Worm (Caenorhabditis elegans) whole organism, early embryonic: ENCODE results near the gene C18H9.6.

Source experiments
- B0310.2 ChIP-seq: sonication (generic microtip); optimal IDR thresholded peaks from 2 replicates; lab custom pipeline; 2016; ENCODE audit warnings: mild to moderate bottlenecking, missing genetic modification characterization, missing compliant biosample characterization
- F13C5.2 ChIP-seq: sonication (generic microtip); optimal IDR thresholded peaks from 2 replicates; lab custom pipeline; 2017; ENCODE audit warnings: mild to moderate bottlenecking, missing genetic modification characterization, inconsistent platforms, missing compliant biosample characterization
- aly-1 ChIP-seq: sonication (generic microtip); optimal IDR thresholded peaks from 2 replicates; lab custom pipeline; 2016; ENCODE audit warnings: missing genetic modification characterization, missing compliant biosample characterization
- ama-1 ChIP-seq: fragments of 150-350 bp; optimal IDR thresholded peaks from 2 replicates; lab custom pipeline; 2014
- ceh-13 ChIP-seq: fragments of 200-800 bp; sonication (Bioruptor generic); optimal IDR thresholded peaks from 2 replicates; lab custom pipeline; 2018; ENCODE audit warnings: mild to moderate bottlenecking, missing genetic modification characterization, missing compliant biosample characterization
- ets-7 ChIP-seq: sonication (generic microtip); optimal IDR thresholded peaks from 2 replicates; lab custom pipeline; 2016; ENCODE audit warnings: missing genotype, missing genetic modification characterization, missing compliant biosample characterization
- flt-1 ChIP-seq: fragments of 200-800 bp; sonication (Bioruptor generic); IDR thresholded peaks from 2 replicates; pipeline ENCODE4 v1.3.6; 2022; ENCODE audit warnings: missing genetic modification characterization, missing compliant biosample characterization
- scrt-1 ChIP-seq: fragments of 200-800 bp; sonication (Bioruptor generic); IDR thresholded peaks from 2 replicates; pipeline ENCODE4 v1.3.6; 2022; ENCODE audit warnings: missing genetic modification characterization, missing compliant biosample characterization
- sea-1 ChIP-seq: fragments of 200-800 bp; sonication (Bioruptor generic); conservative IDR thresholded peaks from 2 replicates; pipeline ENCODE4 v1.3.6; 2022; ENCODE audit warnings: missing genetic modification characterization, missing compliant biosample characterization
- tbx-11 ChIP-seq: fragments of 200-800 bp; sonication (Bioruptor generic); IDR thresholded peaks from 2 replicates; pipeline ENCODE4 v1.3.6; 2022; ENCODE audit warnings: missing genetic modification characterization, missing compliant biosample characterization

DNA sequence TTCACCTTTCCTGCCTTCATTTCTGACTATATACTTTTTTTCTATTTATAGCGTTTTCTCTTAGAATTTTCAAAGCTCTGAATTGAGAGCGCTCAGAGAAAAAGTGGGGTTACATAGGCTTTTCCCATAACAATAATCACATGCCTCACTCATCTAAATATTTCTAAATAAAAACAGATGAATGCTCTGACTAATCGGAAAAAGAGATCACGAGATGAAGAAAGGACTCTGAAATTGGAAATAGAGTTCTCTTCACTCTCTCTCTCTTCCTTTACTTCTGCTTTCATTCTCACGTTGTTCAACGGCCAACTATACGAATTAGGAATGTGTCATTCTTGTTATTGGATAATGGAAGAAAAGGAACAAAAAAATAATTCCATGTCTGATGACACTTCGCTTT lies 12.3 kb downstream of the C18H9.6 start:
- TF ChIP-seq ets-7 (tag; lab: Kevin White, UChicago) (no peak), ama-1 (lab: Kevin White, UChicago) (no peak), sea-1 (GFP tag; lab: Robert Waterston, UW) (no peak), tbx-11 (GFP tag; lab: Robert Waterston, UW) (no peak), aly-1 (no peak), B0310.2 (tag; lab: Kevin White, UChicago) (no peak), flt-1 (no peak), ceh-13 (GFP tag; lab: Kevin White, UChicago) (no peak), scrt-1 (GFP tag; lab: Robert Waterston, UW) (no peak), F13C5.2 (tag; lab: Kevin White, UChicago) (no peak)
